Fruit fly (Drosophila melanogaster) S2 (cell line): ENCODE measurements around the gene Sur.

Experiments used
- CG8478 ChIP-seq: fragments of >200 bp; optimal IDR thresholded peaks from 2 replicates; lab custom pipeline; 2018
- CTCF ChIP-seq, 2 experiments: fragments of >200 bp; optimal IDR thresholded peaks; 2 replicates each; lab custom pipeline; 2018

dm6 chr2L:10143334-10143733 lies 55.6 kb downstream of the Sur start:
- no peak for TF ChIP-seq CG8478 (lab: Kevin White, UChicago)
- no peak for TF ChIP-seq CTCF (optimal IDR thresholded peaks at IDR 0.05; lab: Kevin White, UChicago)
